Worm (Caenorhabditis elegans) whole organism, young adult: ENCODE measurements around the gene clec-227.

Experiments
- B0019.2 ChIP-seq: fragments of 200-800 bp; sonication (Bioruptor generic); conservative IDR thresholded peaks from 2 replicates; pipeline ENCODE4 v1.3.6; 2022; ENCODE audit warnings: missing genetic modification reagents, missing genetic modification characterization, missing compliant biosample characterization
- B0261.1 ChIP-seq: sonication (generic microtip); optimal IDR thresholded peaks from 2 replicates; lab custom pipeline; 2016; ENCODE audit warnings: mild to moderate bottlenecking, missing genetic modification characterization, moderate library complexity, missing compliant biosample characterization
- B0336.3 ChIP-seq: fragments of 200-800 bp; sonication (Bioruptor generic); IDR thresholded peaks from 2 replicates; pipeline ENCODE4 v1.3.6; 2022; ENCODE audit warnings: missing genetic modification characterization, missing compliant biosample characterization
- F10E7.11 ChIP-seq: sonication (generic microtip); optimal IDR thresholded peaks from 2 replicates; lab custom pipeline; 2017; ENCODE audit warnings: mild to moderate bottlenecking, missing genetic modification characterization, moderate library complexity, missing compliant biosample characterization
- F22D6.2 ChIP-seq: sonication (generic microtip); optimal IDR thresholded peaks from 2 replicates; lab custom pipeline; 2016; ENCODE audit warnings: mild to moderate bottlenecking, missing genetic modification characterization, missing compliant biosample characterization
- F33H1.4 ChIP-seq: fragments of 200-800 bp; sonication (Bioruptor generic); IDR thresholded peaks from 2 replicates; pipeline ENCODE4 v1.3.6; 2022; ENCODE audit warnings: missing genetic modification reagents, missing genetic modification characterization, missing compliant biosample characterization
- F52B5.7 ChIP-seq: sonication (generic microtip); optimal IDR thresholded peaks from 2 replicates; lab custom pipeline; 2016; ENCODE audit warnings: mild to moderate bottlenecking, missing genetic modification characterization, missing compliant biosample characterization
- K11D2.4 ChIP-seq: fragments of 200-800 bp; sonication (Bioruptor generic); IDR thresholded peaks from 2 replicates; pipeline ENCODE4 v1.3.6; 2022; ENCODE audit warnings: missing genetic modification reagents, missing genetic modification characterization, missing compliant biosample characterization
- K12H6.12 ChIP-seq: fragments of 200-800 bp; sonication (Bioruptor generic); optimal IDR thresholded peaks from 2 replicates; lab custom pipeline; 2018; ENCODE audit warnings: mild to moderate bottlenecking, missing genetic modification characterization, missing compliant biosample characterization
- T07F8.4 ChIP-seq: sonication (generic microtip); optimal IDR thresholded peaks from 2 replicates; lab custom pipeline; 2016; ENCODE audit warnings: mild to moderate bottlenecking, missing genetic modification characterization, moderate library complexity, missing compliant biosample characterization
- Y56A3A.18 ChIP-seq: fragments of 200-800 bp; sonication (Bioruptor generic); IDR thresholded peaks from 2 replicates; pipeline ENCODE4 v1.3.6; 2022; ENCODE audit warnings: missing genetic modification reagents, missing genetic modification characterization, missing compliant biosample characterization
- aptf-2 ChIP-seq: fragments of 200-800 bp; sonication (Bioruptor generic); conservative IDR thresholded peaks from 2 replicates; pipeline ENCODE4 v1.3.6; 2022; ENCODE audit warnings: missing genetic modification reagents, missing genetic modification characterization, missing compliant biosample characterization
- athp-1 ChIP-seq: sonication (generic microtip); optimal IDR thresholded peaks from 2 replicates; lab custom pipeline; 2017; ENCODE audit warnings: mild to moderate bottlenecking, missing genetic modification characterization, missing compliant biosample characterization
- attf-5 ChIP-seq: fragments of 200-800 bp; sonication (Bioruptor generic); optimal IDR thresholded peaks from 2 replicates; lab custom pipeline; 2018; ENCODE audit warnings: mild to moderate bottlenecking, missing genetic modification characterization, missing compliant biosample characterization
- bed-2 ChIP-seq: fragments of 200-800 bp; sonication (Bioruptor generic); IDR thresholded peaks from 2 replicates; pipeline ENCODE4 v1.3.6; 2022; ENCODE audit warnings: missing genetic modification reagents, missing genetic modification characterization, missing compliant biosample characterization
- cebp-2 ChIP-seq: fragments of 200-800 bp; sonication (Bioruptor generic); IDR thresholded peaks from 2 replicates; pipeline ENCODE4 v1.3.6; 2022; ENCODE audit warnings: missing genetic modification characterization, missing compliant biosample characterization
- ceh-27 ChIP-seq: fragments of 200-800 bp; sonication (Bioruptor generic); optimal IDR thresholded peaks from 2 replicates; lab custom pipeline; 2018; ENCODE audit warnings: mild to moderate bottlenecking, missing genetic modification characterization, moderate library complexity, missing compliant biosample characterization
- ceh-79 ChIP-seq: sonication (generic microtip); optimal IDR thresholded peaks from 2 replicates; lab custom pipeline; 2017; ENCODE audit warnings: mild to moderate bottlenecking, missing genetic modification characterization, missing compliant biosample characterization
- ceh-91 ChIP-seq: fragments of 200-800 bp; sonication (Bioruptor generic); IDR thresholded peaks from 2 replicates; pipeline ENCODE4 v1.3.6; 2022; ENCODE audit warnings: missing genetic modification reagents, missing genetic modification characterization, missing compliant biosample characterization
- chd-7 ChIP-seq: sonication (generic microtip); optimal IDR thresholded peaks from 2 replicates; lab custom pipeline; 2016; ENCODE audit warnings: mild to moderate bottlenecking, missing genetic modification characterization, moderate library complexity, missing compliant biosample characterization
- die-1 ChIP-seq: sonication (generic microtip); optimal IDR thresholded peaks from 2 replicates; lab custom pipeline; 2016; ENCODE audit warnings: missing genotype, mild to moderate bottlenecking, missing genetic modification characterization, missing compliant biosample characterization
- dpl-1 ChIP-seq: fragments of 150-350 bp; optimal IDR thresholded peaks from 2 replicates; lab custom pipeline; 2014; ENCODE audit warnings: missing biosample characterization, missing genetic modification reagents, missing genetic modification characterization
- efl-1 ChIP-seq: fragments of 150-350 bp; optimal IDR thresholded peaks from 2 replicates; lab custom pipeline; 2014; ENCODE audit warnings: missing biosample characterization, missing genetic modification reagents, missing genetic modification characterization
- ekl-4 ChIP-seq: fragments of 200-800 bp; sonication (Bioruptor generic); IDR thresholded peaks from 2 replicates; pipeline ENCODE4 v1.3.6; 2022; ENCODE audit warnings: missing genetic modification reagents, missing genetic modification characterization, missing compliant biosample characterization
- ets-4 ChIP-seq: fragments of 200-800 bp; sonication (Bioruptor generic); optimal IDR thresholded peaks from 2 replicates; lab custom pipeline; 2018; ENCODE audit warnings: mild to moderate bottlenecking, missing genetic modification characterization, missing compliant biosample characterization
- gei-17 ChIP-seq: fragments of 200-800 bp; sonication (Bioruptor generic); optimal IDR thresholded peaks from 2 replicates; lab custom pipeline; 2018; ENCODE audit warnings: mild to moderate bottlenecking, missing genetic modification characterization, missing compliant biosample characterization
- hlh-26 ChIP-seq: fragments of 200-800 bp; sonication (Bioruptor generic); conservative IDR thresholded peaks from 2 replicates; pipeline ENCODE4 v1.3.6; 2022; ENCODE audit warnings: missing genetic modification reagents, missing genetic modification characterization, missing compliant biosample characterization
- hmg-20 ChIP-seq: fragments of 200-800 bp; sonication (Bioruptor generic); IDR thresholded peaks from 2 replicates; pipeline ENCODE4 v1.3.6; 2022; ENCODE audit warnings: missing genetic modification reagents, missing genetic modification characterization, missing compliant biosample characterization
- lin-40 ChIP-seq: sonication (generic microtip); optimal IDR thresholded peaks from 2 replicates; lab custom pipeline; 2016; ENCODE audit warnings: missing genetic modification characterization, mild to moderate bottlenecking, missing compliant biosample characterization, missing genotype, missing genetic modification reagents
- madf-3 ChIP-seq: fragments of 200-800 bp; sonication (Bioruptor generic); IDR thresholded peaks from 2 replicates; pipeline ENCODE4 v1.3.6; 2022; ENCODE audit warnings: missing genetic modification reagents, missing genetic modification characterization, missing compliant biosample characterization
- mcd-1 ChIP-seq: fragments of 200-800 bp; sonication (Bioruptor generic); IDR thresholded peaks from 2 replicates; pipeline ENCODE4 v1.3.6; 2022; ENCODE audit warnings: missing genetic modification reagents, missing genetic modification characterization, missing compliant biosample characterization
- nfya-2 ChIP-seq: fragments of 200-800 bp; sonication (Bioruptor generic); IDR thresholded peaks from 2 replicates; pipeline ENCODE4 v1.3.6; 2022; ENCODE audit warnings: missing genetic modification reagents, missing genetic modification characterization, missing compliant biosample characterization
- nhr-179 ChIP-seq: sonication (generic microtip); optimal IDR thresholded peaks from 2 replicates; lab custom pipeline; 2016; ENCODE audit warnings: mild to moderate bottlenecking, missing genetic modification characterization, missing compliant biosample characterization
- rec-8 ChIP-seq, 2 experiments: sonication (generic microtip); optimal IDR thresholded peaks; 2 replicates each; lab custom pipeline; 2016; ENCODE audit warnings: mild to moderate bottlenecking in 2 of 2, missing genetic modification characterization in 2 of 2, missing genetic modification reagents in 2 of 2, missing genotype in 2 of 2, missing biosample characterization in 1 of 2, missing compliant biosample characterization in 1 of 2, moderate library complexity in 1 of 2
- repo-1 ChIP-seq: sonication (generic microtip); optimal IDR thresholded peaks from 2 replicates; lab custom pipeline; 2017; ENCODE audit warnings: mild to moderate bottlenecking, missing genetic modification characterization, missing compliant biosample characterization
- sdz-38 ChIP-seq: sonication (generic microtip); optimal IDR thresholded peaks from 2 replicates; lab custom pipeline; 2016; ENCODE audit warnings: missing genotype, missing genetic modification characterization, missing compliant biosample characterization
- snpc-3.4 ChIP-seq: sonication (generic microtip); optimal IDR thresholded peaks from 2 replicates; lab custom pipeline; 2017; ENCODE audit warnings: missing genetic modification characterization, mild to moderate bottlenecking, missing compliant biosample characterization, antibody characterized with exemption, moderate library complexity, missing genotype, missing genetic modification reagents
- snpc-4 ChIP-seq, 5 experiments: fragments of 150-350 bp in 1 of 5; sonication (generic microtip) in 4 of 5; optimal IDR thresholded peaks; 2 replicates each; lab custom pipeline; 2014 to 2018; ENCODE audit warnings: missing genetic modification characterization in 5 of 5, missing biosample characterization in 3 of 5, antibody characterized with exemption in 2 of 5, mild to moderate bottlenecking in 2 of 5, missing compliant biosample characterization in 2 of 5, missing genotype in 2 of 5, moderate library complexity in 2 of 5, missing genetic modification reagents in 1 of 5
- somi-1 ChIP-seq: fragments of 200-800 bp; sonication (Bioruptor generic); optimal IDR thresholded peaks from 2 replicates; lab custom pipeline; 2018; ENCODE audit warnings: mild to moderate bottlenecking, missing genetic modification characterization, missing compliant biosample characterization
- tbx-9 ChIP-seq: sonication (generic microtip); optimal IDR thresholded peaks from 2 replicates; lab custom pipeline; 2016; ENCODE audit warnings: borderline replicate concordance, missing genetic modification characterization, inconsistent platforms, missing compliant biosample characterization
- unc-130 ChIP-seq: sonication (generic microtip); optimal IDR thresholded peaks from 2 replicates; lab custom pipeline; 2016; ENCODE audit warnings: missing genetic modification reagents, missing genetic modification characterization, missing compliant biosample characterization
- unc-62 ChIP-seq: fragments of 150-350 bp; optimal IDR thresholded peaks from 2 replicates; lab custom pipeline; 2014; ENCODE audit warnings: missing biosample characterization, missing genetic modification reagents, missing genetic modification characterization
- zim-3 ChIP-seq: sonication (generic microtip); optimal IDR thresholded peaks from 2 replicates; lab custom pipeline; 2017; ENCODE audit warnings: mild to moderate bottlenecking, missing genetic modification characterization, moderate library complexity, missing compliant biosample characterization
- ztf-18 ChIP-seq: sonication (generic microtip); optimal IDR thresholded peaks from 2 replicates; lab custom pipeline; 2016; ENCODE audit warnings: missing genotype, mild to moderate bottlenecking, missing genetic modification characterization, missing compliant biosample characterization
- ztf-22 ChIP-seq: fragments of 200-800 bp; sonication (Bioruptor generic); optimal IDR thresholded peaks from 2 replicates; lab custom pipeline; 2018; ENCODE audit warnings: mild to moderate bottlenecking, missing genetic modification characterization, moderate library complexity, missing compliant biosample characterization
- ztf-25 ChIP-seq: fragments of 200-800 bp; sonication (Bioruptor generic); IDR thresholded peaks from 2 replicates; pipeline ENCODE4 v1.3.6; 2022; ENCODE audit warnings: missing genetic modification reagents, missing genetic modification characterization, missing compliant biosample characterization
- ztf-28 ChIP-seq: fragments of 200-800 bp; sonication (Bioruptor generic); IDR thresholded peaks from 2 replicates; pipeline ENCODE4 v1.3.6; 2022; ENCODE audit warnings: missing genetic modification reagents, missing genetic modification characterization, missing compliant biosample characterization

clec-227 gene

ce11 chrV:14472229-14472628 is at the start of gene clec-227:
Gene clec-227, plus strand, starts transcription at chrV:14472529.
- no peak for TF ChIP-seq unc-62 (GFP tag; lab: Kevin White, UChicago)
- TF ChIP-seq, all 124 proteins: peak for 0

DNA sequence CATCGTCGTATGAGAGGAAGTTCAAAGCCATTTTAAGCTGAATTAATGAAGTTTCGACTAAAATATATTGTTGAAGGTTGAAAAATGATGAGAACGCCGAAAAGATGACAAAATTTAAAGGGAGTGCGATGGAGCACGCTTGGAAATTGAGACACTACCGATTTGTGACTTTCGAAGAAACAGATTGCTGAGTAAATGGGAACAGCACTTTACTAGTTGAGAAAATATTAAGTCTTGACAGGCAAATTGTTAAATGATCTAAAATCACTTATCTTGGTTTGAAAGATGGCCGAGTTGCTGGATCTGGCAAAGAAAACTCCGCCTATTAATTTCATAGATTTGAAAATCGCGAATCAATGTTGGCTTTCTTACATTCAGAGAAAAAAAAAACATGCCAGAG is 49.1 kb upstream of the clec-227 start, which contains the start of gene rpoa-12:
rpoa-12 (minus strand) TSS at position 37 of the 400 bp plus-strand sequence.
- TF ChIP-seq dpl-1 (GFP tag; lab: Kevin White, UChicago) (no peak), cebp-2 (GFP tag; lab: Robert Waterston, UW) (no peak), hmg-20 (GFP tag; lab: Robert Waterston, UW) (no peak), ztf-25 (GFP tag; lab: Robert Waterston, UW) (0 out of 2 replicates have a peak, but pooled peaks have one; percentile 23), ceh-91 (GFP tag; lab: Robert Waterston, UW) (no peak), Y56A3A.18 (GFP tag; lab: Robert Waterston, UW) (no peak), F22D6.2 (tag; lab: Kevin White, UChicago) (no peak), ets-4 (GFP tag; lab: Kevin White, UChicago) (no peak), ztf-28 (GFP tag; lab: Robert Waterston, UW) (no peak), zim-3 (tag; lab: Kevin White, UChicago) (no peak), ceh-27 (GFP tag; lab: Kevin White, UChicago) (peak; percentile 39), F52B5.7 (tag; lab: Kevin White, UChicago) (no peak), bed-2 (GFP tag; lab: Robert Waterston, UW) (no peak), ekl-4 (GFP tag; lab: Robert Waterston, UW) (0 out of 2 replicates have a peak, but pooled peaks have one; percentile 34), somi-1 (no peak), B0336.3 (GFP tag; lab: Robert Waterston, UW) (no peak), F10E7.11 (tag; lab: Kevin White, UChicago) (no peak), efl-1 (GFP tag; lab: Kevin White, UChicago) (no peak), snpc-4 (GFP tag; optimal IDR thresholded peaks at IDR 0.05; lab: Kevin White, UChicago) (no peak), snpc-4 (tag; optimal IDR thresholded peaks at IDR 0.05; lab: Kevin White, UChicago) (peak in 1 of 4 experiments; percentile 42), ztf-22 (no peak), tbx-9 (tag; lab: Kevin White, UChicago) (no peak), hlh-26 (GFP tag; lab: Robert Waterston, UW) (no peak), ceh-79 (tag; lab: Kevin White, UChicago) (no peak), snpc-3.4 (no peak), sdz-38 (tag; lab: Kevin White, UChicago) (no peak), ztf-18 (tag; lab: Kevin White, UChicago) (peak; percentile 5), nhr-179 (no peak), athp-1 (tag; lab: Kevin White, UChicago) (no peak), chd-7 (no peak), B0019.2 (GFP tag; lab: Robert Waterston, UW) (no peak), die-1 (tag; lab: Kevin White, UChicago) (no peak), lin-40 (tag; lab: Kevin White, UChicago) (no peak), T07F8.4 (tag; lab: Kevin White, UChicago) (no peak), K12H6.12 (tag; lab: Kevin White, UChicago) (peak; percentile 17), attf-5 (GFP tag; lab: Kevin White, UChicago) (peak; percentile 8), rec-8 (tag; optimal IDR thresholded peaks at IDR 0.05; lab: Kevin White, UChicago) (no peak), mcd-1 (GFP tag; lab: Robert Waterston, UW) (peak; percentile 42; the same call in 1 of the 2 replicates), B0261.1 (no peak), aptf-2 (GFP tag; lab: Robert Waterston, UW) (no peak), K11D2.4 (GFP tag; lab: Robert Waterston, UW) (no peak), gei-17 (no peak), nfya-2 (GFP tag; lab: Robert Waterston, UW) (no peak), madf-3 (no peak), F33H1.4 (no peak), unc-130 (GFP tag; lab: Kevin White, UChicago) (peak; percentile 8), repo-1 (tag; lab: Kevin White, UChicago) (no peak)
